Worm (Caenorhabditis elegans) whole organism, young adult: ENCODE measurements around the gene polk-1.

Experiments
- Y53F4B.3 ChIP-seq: fragments of 200-800 bp; sonication (Bioruptor generic); IDR thresholded peaks from 2 replicates; pipeline ENCODE4 v1.3.6; 2022; ENCODE audit warnings: missing genetic modification reagents, missing genetic modification characterization, missing compliant biosample characterization
- bed-2 ChIP-seq: fragments of 200-800 bp; sonication (Bioruptor generic); IDR thresholded peaks from 2 replicates; pipeline ENCODE4 v1.3.6; 2022; ENCODE audit warnings: missing genetic modification reagents, missing genetic modification characterization, missing compliant biosample characterization
- ceh-40 ChIP-seq: fragments of 200-800 bp; sonication (Bioruptor generic); IDR thresholded peaks from 2 replicates; pipeline ENCODE4 v1.3.6; 2022; ENCODE audit warnings: missing genetic modification characterization, missing compliant biosample characterization
- ceh-79 ChIP-seq: sonication (generic microtip); optimal IDR thresholded peaks from 2 replicates; lab custom pipeline; 2017; ENCODE audit warnings: mild to moderate bottlenecking, missing genetic modification characterization, missing compliant biosample characterization
- let-607 ChIP-seq, 2 experiments: fragments of 200-800 bp in 1 of 2; sonication (Bioruptor generic) in 1 of 2; sonication (generic microtip) in 1 of 2; optimal IDR thresholded peaks; 2 replicates each; lab custom pipeline; 2016 to 2018; ENCODE audit warnings: mild to moderate bottlenecking in 2 of 2, missing compliant biosample characterization in 2 of 2, missing genetic modification characterization in 2 of 2, moderate library complexity in 2 of 2, missing genotype in 1 of 2
- lin-35 ChIP-seq, 3 experiments: fragments of 150-350 bp in 2 of 3; sonication (generic microtip) in 1 of 3; optimal IDR thresholded peaks; 2 replicates each; lab custom pipeline; 2014 to 2018; ENCODE audit warnings: missing biosample characterization in 3 of 3, missing genetic modification characterization in 3 of 3, missing genetic modification reagents in 3 of 3
- lir-1 ChIP-seq: fragments of 200-800 bp; sonication (Bioruptor generic); conservative IDR thresholded peaks from 2 replicates; pipeline ENCODE4 v1.3.6; 2022; ENCODE audit warnings: missing genetic modification reagents, missing genetic modification characterization, missing compliant biosample characterization
- xnd-1 ChIP-seq: sonication (generic microtip); optimal IDR thresholded peaks from 2 replicates; lab custom pipeline; 2016; ENCODE audit warnings: missing genotype, missing genetic modification reagents, missing genetic modification characterization, missing compliant biosample characterization

ce11 chrIII:8618412-8618960, 9.9 kb downstream of the polk-1 start, which contains the start of gene C13G5.2:
- TF ChIP-seq ceh-79 (tag; lab: Kevin White, UChicago) = no peak
- no peak for TF ChIP-seq let-607 (tag; optimal IDR thresholded peaks at IDR 0.05; lab: Kevin White, UChicago)
- TF ChIP-seq bed-2 (GFP tag; lab: Robert Waterston, UW) = no peak
- no peak for TF ChIP-seq Y53F4B.3 (GFP tag; lab: Robert Waterston, UW)
- no peak for TF ChIP-seq lin-35 (GFP tag; optimal IDR thresholded peaks at IDR 0.05; lab: Kevin White, UChicago)
- TF ChIP-seq lir-1 (GFP tag; lab: Robert Waterston, UW) = no peak
- peak; percentile 87 for TF ChIP-seq xnd-1
- TF ChIP-seq ceh-40 (GFP tag; lab: Robert Waterston, UW) = no peak
